Worm (Caenorhabditis elegans) whole organism, L4/young adult: Measurements from ENCODE around the gene hlh-11.

Experiments
- W03F9.2 ChIP-seq: fragments of 150-350 bp; optimal IDR thresholded peaks from 2 replicates; lab custom pipeline; 2014; ENCODE audit warnings: missing biosample characterization, missing genetic modification characterization
- dao-5 ChIP-seq: sonication (generic microtip); optimal IDR thresholded peaks from 2 replicates; lab custom pipeline; 2016; ENCODE audit warnings: missing genotype, missing genetic modification characterization, moderate library complexity, missing compliant biosample characterization
- him-1 ChIP-seq: sonication (generic microtip); optimal IDR thresholded peaks from 2 replicates; lab custom pipeline; 2016; ENCODE audit warnings: missing genotype, missing genetic modification reagents, missing genetic modification characterization, missing compliant biosample characterization

DNA sequence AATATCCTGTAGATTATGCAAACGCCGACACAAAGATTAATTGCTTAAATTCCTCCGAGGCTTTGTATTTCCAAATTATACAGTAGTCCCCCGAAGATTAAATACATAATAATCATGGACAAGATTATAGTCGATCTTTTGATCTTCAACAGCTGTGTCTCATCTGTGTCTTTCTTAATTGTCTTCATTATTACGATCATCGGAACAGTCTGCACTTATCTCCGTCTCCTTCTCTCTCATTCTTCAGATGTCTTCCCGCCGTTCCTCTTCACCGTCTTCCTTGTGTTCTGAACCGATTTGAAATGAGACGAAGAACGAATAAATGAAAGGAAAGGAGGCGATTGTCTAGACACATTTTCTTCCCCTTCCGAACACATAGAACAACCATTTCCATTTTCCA lies 41.6 kb downstream of the hlh-11 start:
- TF ChIP-seq him-1 (tag; lab: Kevin White, UChicago) (no peak), dao-5 (no peak), W03F9.2 (tag; lab: Kevin White, UChicago) (no peak)
